Fruit fly (Drosophila melanogaster): Measurements from ENCODE around the gene tap.

tap gene

dm6 chr3L:17357431-17357830 lies 2.1 kb upstream of the tap start:
- TF ChIP-seq gsb-n (tag; optimal IDR thresholded peaks at IDR 0.05) (peak; percentile 93), Bteb2 (GFP tag; optimal IDR thresholded peaks at IDR 0.05) (no peak), Deaf1 (tag; optimal IDR thresholded peaks at IDR 0.05) (peak; percentile 8)

- TF ChIP-seq Kr (GFP tag; optimal IDR thresholded peaks at IDR 0.05) (peak; percentile 54), sc (optimal IDR thresholded peaks at IDR 0.05) (no peak), sc (GFP tag; optimal IDR thresholded peaks at IDR 0.05) (no peak), Hey (tag; optimal IDR thresholded peaks at IDR 0.05) (peak; percentile 100), nerfin-1 (tag; optimal IDR thresholded peaks at IDR 0.05) (peak; percentile 4), Bgb (GFP tag; IDR thresholded peaks at IDR 0.05; ENCODE audit: partially characterized antibody) (no peak), oc (tag; optimal IDR thresholded peaks at IDR 0.05) (peak; percentile 77), sna (GFP tag; IDR thresholded peaks at IDR 0.05; ENCODE audit: partially characterized antibody) (no peak), Doc3 (GFP tag; IDR thresholded peaks at IDR 0.05; ENCODE audit: partially characterized antibody) (no peak), run (tag; optimal IDR thresholded peaks at IDR 0.05) (peak; percentile 75), abd-A (tag; optimal IDR thresholded peaks at IDR 0.05) (peak; percentile 9), scrt (GFP tag; optimal IDR thresholded peaks at IDR 0.05) (peak; percentile 68)
Observed at dm6 chr3L:17358490-17358889, 992 bp upstream of the tap start.

dm6 chr3L:17361925-17362324 lies 2.4 kb downstream of the tap start:
- TF ChIP-seq ttk (GFP tag; IDR thresholded peaks at IDR 0.05), result no peak
- TF ChIP-seq gsb-n (tag; optimal IDR thresholded peaks at IDR 0.05), result peak; percentile 54
- no peak for TF ChIP-seq CG4707 (GFP tag; optimal IDR thresholded peaks at IDR 0.05)
- TF ChIP-seq tll (GFP tag; optimal IDR thresholded peaks at IDR 0.05), result peak in 1 of 2 experiments; percentile 63
- peak; percentile 16 for TF ChIP-seq CG5180 (GFP tag; optimal IDR thresholded peaks at IDR 0.05)
- TF ChIP-seq CG42726 (GFP tag; IDR thresholded peaks at IDR 0.05; ENCODE audit: partially characterized antibody), result no peak
- no peak for TF ChIP-seq CG10543 (GFP tag; optimal IDR thresholded peaks at IDR 0.05)
- peak; percentile 85 for TF ChIP-seq D (optimal IDR thresholded peaks at IDR 0.05)
- no peak for TF ChIP-seq D (GFP tag; optimal IDR thresholded peaks at IDR 0.05)
- TF ChIP-seq nerfin-1 (tag; optimal IDR thresholded peaks at IDR 0.05), result peak; percentile 6
- no peak for TF ChIP-seq sd (tag; optimal IDR thresholded peaks at IDR 0.05)
- TF ChIP-seq danr (GFP tag; IDR thresholded peaks at IDR 0.05), result no peak
- TF ChIP-seq CG13123 (GFP tag; optimal IDR thresholded peaks at IDR 0.05), result no peak
- TF ChIP-seq Chrac-16 (GFP tag; optimal IDR thresholded peaks at IDR 0.05), result no peak
- TF ChIP-seq h (optimal IDR thresholded peaks at IDR 0.05), result no peak
- TF ChIP-seq H15 (GFP tag; IDR thresholded peaks at IDR 0.05), result no peak
- TF ChIP-seq CG6175 (GFP tag; IDR thresholded peaks at IDR 0.05), result no peak
- TF ChIP-seq pros (GFP tag; optimal IDR thresholded peaks at IDR 0.05), result peak; percentile 94
- no peak for TF ChIP-seq trh (GFP tag; optimal IDR thresholded peaks at IDR 0.05)
- TF ChIP-seq Sry-δ (GFP tag; optimal IDR thresholded peaks at IDR 0.05), result no peak
- no peak for TF ChIP-seq Dad (GFP tag; optimal IDR thresholded peaks at IDR 0.05)
- TF ChIP-seq mirr (GFP tag; optimal IDR thresholded peaks at IDR 0.05), result no peak
- no peak for TF ChIP-seq GATAe (GFP tag; conservative IDR thresholded peaks at IDR 0.05)
- TF ChIP-seq sug (tag; optimal IDR thresholded peaks at IDR 0.05), result no peak
- TF ChIP-seq Trl (optimal IDR thresholded peaks at IDR 0.05), result no peak
- TF ChIP-seq Trl (GFP tag; optimal IDR thresholded peaks at IDR 0.05), result no peak
- peak; percentile 3 for TF ChIP-seq kni (GFP tag; optimal IDR thresholded peaks at IDR 0.05)
